Worm (Caenorhabditis elegans) whole organism, L4 larva: ENCODE results near the gene kel-8.

ENCODE experiments used
- T26A8.4 ChIP-seq: fragments of 200-800 bp; sonication (Bioruptor generic); IDR thresholded peaks from 2 replicates; pipeline ENCODE4 v1.3.6; 2022; ENCODE audit warnings: missing genetic modification characterization, missing compliant biosample characterization
- ceh-32 ChIP-seq: sonication (generic microtip); optimal IDR thresholded peaks from 2 replicates; lab custom pipeline; 2016; ENCODE audit warnings: mild to moderate bottlenecking, missing genetic modification characterization, missing compliant biosample characterization; ENCODE audit not compliant: poor library complexity
- ceh-82 ChIP-seq: sonication (generic microtip); optimal IDR thresholded peaks from 2 replicates; lab custom pipeline; 2017; ENCODE audit warnings: missing biosample characterization, missing genetic modification characterization
- dpl-1 ChIP-seq: fragments of 150-350 bp; optimal IDR thresholded peaks from 2 replicates; lab custom pipeline; 2014; ENCODE audit warnings: missing biosample characterization, missing genetic modification reagents, missing genetic modification characterization
- duxl-1 ChIP-seq: sonication (generic microtip); optimal IDR thresholded peaks from 2 replicates; lab custom pipeline; 2016; ENCODE audit warnings: mild to moderate bottlenecking, missing genetic modification characterization, moderate library complexity, missing compliant biosample characterization; ENCODE audit not compliant: poor library complexity
- lin-39 ChIP-seq: fragments of 150-350 bp; optimal IDR thresholded peaks from 2 replicates; lab custom pipeline; 2014; ENCODE audit warnings: missing biosample characterization, missing genetic modification reagents, missing genetic modification characterization
- mxl-2 ChIP-seq: fragments of 200-800 bp; sonication (Bioruptor generic); conservative IDR thresholded peaks from 2 replicates; pipeline ENCODE4 v1.3.6; 2022; ENCODE audit warnings: missing genetic modification reagents, missing genetic modification characterization, missing compliant biosample characterization
- nhr-237 ChIP-seq: sonication (generic microtip); optimal IDR thresholded peaks from 2 replicates; lab custom pipeline; 2017; ENCODE audit warnings: missing biosample characterization, missing genetic modification characterization
- nhr-25 ChIP-seq: sonication (generic microtip); optimal IDR thresholded peaks from 2 replicates; lab custom pipeline; 2017; ENCODE audit warnings: missing genetic modification characterization, mild to moderate bottlenecking, missing compliant biosample characterization, antibody characterized with exemption, moderate library complexity, borderline replicate concordance; ENCODE audit not compliant: insufficient read depth
- zfp-3 ChIP-seq: fragments of 200-800 bp; sonication (Bioruptor generic); conservative IDR thresholded peaks from 2 replicates; pipeline ENCODE4 v1.3.6; 2022; ENCODE audit warnings: missing genetic modification reagents, missing genetic modification characterization, missing compliant biosample characterization

DNA sequence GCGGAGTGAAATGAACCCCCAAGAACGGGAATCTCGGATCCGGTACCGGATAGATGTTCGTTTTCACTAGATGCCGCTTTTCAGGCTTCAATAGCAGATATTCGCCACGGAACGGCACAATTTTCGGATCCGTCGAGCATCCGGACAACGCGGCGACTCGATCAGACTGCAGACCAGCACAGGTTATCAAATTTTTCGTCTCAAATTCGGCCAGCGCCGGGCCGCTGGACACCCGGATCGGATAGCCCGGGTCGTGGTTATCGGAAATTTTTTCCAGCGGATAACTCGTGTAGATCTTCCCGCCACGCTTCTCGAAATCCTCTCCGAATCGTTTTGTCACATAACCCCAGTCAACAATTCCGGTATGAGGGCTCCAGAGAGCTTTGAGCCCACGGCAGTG is 19.2 kb downstream of the kel-8 start:
- TF ChIP-seq ceh-82 (tag; lab: Kevin White, UChicago) (no peak), nhr-25 (no peak), zfp-3 (GFP tag; lab: Robert Waterston, UW) (no peak), nhr-237 (tag; lab: Kevin White, UChicago) (no peak), lin-39 (tag; lab: Kevin White, UChicago) (no peak), T26A8.4 (GFP tag; lab: Robert Waterston, UW) (no peak), dpl-1 (GFP tag; lab: Kevin White, UChicago) (no peak), duxl-1 (tag; lab: Kevin White, UChicago) (no peak), ceh-32 (tag; lab: Kevin White, UChicago) (no peak), mxl-2 (GFP tag; lab: Robert Waterston, UW) (no peak)
